Fruit fly (Drosophila melanogaster) whole organism, embryonic: ENCODE data around the gene Vajk1.

Experiments used
- jumu ChIP-seq: fragments of 200-800 bp; sonication (Bioruptor generic); optimal IDR thresholded peaks from 3 replicates; lab custom pipeline; 2016; ENCODE audit warnings: missing biosample characterization, missing genetic modification characterization
- sisA ChIP-seq: fragments of 200-800 bp; sonication (Bioruptor generic); IDR thresholded peaks from 2 replicates; pipeline ENCODE4 v1.3.6; 2022; ENCODE audit warnings: missing biosample characterization, missing genetic modification characterization

DNA sequence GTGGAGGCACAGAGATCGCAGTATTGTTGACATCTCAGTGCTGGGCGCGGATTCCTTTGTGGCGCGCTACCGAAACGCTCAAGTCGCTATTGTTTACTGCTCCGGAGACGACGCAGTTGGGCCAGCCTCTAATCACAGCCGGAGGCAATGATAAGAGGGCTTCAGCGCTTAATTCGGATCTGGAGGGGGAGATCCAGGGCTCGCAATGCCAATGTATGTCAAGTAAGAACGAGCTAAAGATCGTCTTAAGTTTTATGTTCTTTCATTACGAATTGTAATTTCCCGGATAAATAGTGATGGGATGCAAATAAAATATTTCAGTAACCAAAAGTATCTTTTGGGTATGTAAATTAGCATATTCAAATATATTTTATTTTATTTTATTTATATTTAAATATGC is 46.5 kb upstream of the Vajk1 start, which contains the start of the genes NimB4 and NimB5:
- TF ChIP-seq sisA (GFP tag; lab: Robert Waterston, UW): no peak
- TF ChIP-seq jumu (GFP tag; lab: Kevin White, UChicago): no peak
